Fruit fly (Drosophila melanogaster) whole organism, wandering third instar larva: ENCODE measurements around the gene CG6836.

ENCODE experiments used
- Abd-B ChIP-seq: fragments of >200 bp; optimal IDR thresholded peaks from 2 replicates; lab custom pipeline; 2017; ENCODE audit warnings: missing biosample characterization, missing genetic modification characterization
- CG32264 ChIP-seq: fragments of 200-800 bp; sonication (Bioruptor generic); optimal IDR thresholded peaks from 2 replicates; lab custom pipeline; 2016; ENCODE audit warnings: missing biosample characterization, missing genetic modification characterization
- CG9705 ChIP-seq: fragments of 200-800 bp; sonication (Bioruptor generic); optimal IDR thresholded peaks from 2 replicates; lab custom pipeline; 2018; ENCODE audit warnings: missing biosample characterization, mild to moderate bottlenecking, missing genetic modification characterization
- CrebA ChIP-seq: fragments of 200-800 bp; sonication (Bioruptor generic); optimal IDR thresholded peaks from 2 replicates; lab custom pipeline; 2016; ENCODE audit warnings: missing biosample characterization, mild to moderate bottlenecking, missing genetic modification characterization, borderline replicate concordance
- Dfd ChIP-seq: fragments of >200 bp; optimal IDR thresholded peaks from 2 replicates; lab custom pipeline; 2017; ENCODE audit warnings: missing biosample characterization, missing genetic modification characterization
- Dif ChIP-seq: fragments of 200-275, 200-300 bp; sonication (Bioruptor generic); optimal IDR thresholded peaks from 2 replicates; lab custom pipeline; 2018; ENCODE audit warnings: missing biosample characterization, missing genetic modification characterization; ENCODE audit not compliant: partially characterized antibody
- GATAd ChIP-seq: sonication (Bioruptor generic); optimal IDR thresholded peaks from 2 replicates; lab custom pipeline; 2016; ENCODE audit warnings: missing biosample characterization, missing genetic modification characterization
- Hnf4 ChIP-seq: fragments of 200-800 bp; sonication (Bioruptor generic); optimal IDR thresholded peaks from 2 replicates; lab custom pipeline; 2016; ENCODE audit warnings: missing biosample characterization, mild to moderate bottlenecking, missing genetic modification characterization
- Hr83 ChIP-seq: fragments of 200-300 bp; sonication (Bioruptor generic); optimal IDR thresholded peaks from 2 replicates; lab custom pipeline; 2016; ENCODE audit warnings: missing biosample characterization, mild to moderate bottlenecking, missing genetic modification characterization, moderate library complexity; ENCODE audit not compliant: poor library complexity, severe bottlenecking
- Jra ChIP-seq: sonication (Bioruptor generic); optimal IDR thresholded peaks from 2 replicates; lab custom pipeline; 2016; ENCODE audit warnings: missing biosample characterization, missing genetic modification characterization
- Mio ChIP-seq: sonication (Bioruptor generic); optimal IDR thresholded peaks from 2 replicates; lab custom pipeline; 2016; ENCODE audit warnings: missing biosample characterization, missing genetic modification characterization
- OdsH ChIP-seq: fragments of 200-800 bp; sonication (Bioruptor generic); optimal IDR thresholded peaks from 2 replicates; lab custom pipeline; 2016; ENCODE audit warnings: missing biosample characterization, mild to moderate bottlenecking, missing genetic modification characterization
- Rel ChIP-seq, 2 experiments: fragments of 200-800 bp; sonication (Bioruptor generic) in 1 of 2; optimal IDR thresholded peaks; 2 replicates in 1 of 2; 3 replicates in 1 of 2; lab custom pipeline; 2016 to 2019; ENCODE audit warnings: mild to moderate bottlenecking in 2 of 2, missing biosample characterization in 2 of 2, missing genetic modification characterization in 2 of 2, moderate library complexity in 1 of 2
- Sp1 ChIP-seq: fragments of 200-800 bp; sonication (Bioruptor generic); optimal IDR thresholded peaks from 3 replicates; lab custom pipeline; 2019; ENCODE audit warnings: missing biosample characterization, mild to moderate bottlenecking, missing genetic modification characterization, moderate library complexity
- Vsx2 ChIP-seq: fragments of 200-300, 225-300 bp; sonication (Bioruptor generic); optimal IDR thresholded peaks from 2 replicates; lab custom pipeline; 2018; ENCODE audit warnings: missing biosample characterization, missing genetic modification characterization; ENCODE audit not compliant: partially characterized antibody
- brk ChIP-seq: fragments of 200-800 bp; sonication (Bioruptor generic); optimal IDR thresholded peaks from 2 replicates; lab custom pipeline; 2016; ENCODE audit warnings: missing biosample characterization, mild to moderate bottlenecking, missing genetic modification characterization
- dl ChIP-seq, 2 experiments: fragments of 175-275, 200-275 bp in 1 of 2; fragments of 200-275 bp in 1 of 2; sonication (Bioruptor generic); optimal IDR thresholded peaks; lab custom pipeline; 2018; ENCODE audit warnings: mild to moderate bottlenecking in 2 of 2, missing biosample characterization in 2 of 2, missing genetic modification characterization in 2 of 2, moderate library complexity in 2 of 2; ENCODE audit not compliant: partially characterized antibody in 2 of 2, insufficient read depth in 1 of 2
- dmrt93B ChIP-seq: fragments of 200-800 bp; sonication (Bioruptor generic); optimal IDR thresholded peaks from 2 replicates; lab custom pipeline; 2018; ENCODE audit warnings: missing biosample characterization, mild to moderate bottlenecking, missing genetic modification characterization
- dsf ChIP-seq: sonication (Bioruptor generic); optimal IDR thresholded peaks from 2 replicates; lab custom pipeline; 2016; ENCODE audit warnings: missing biosample characterization, missing genetic modification characterization, borderline replicate concordance
- ey ChIP-seq: fragments of 200-800 bp; sonication (Bioruptor generic); optimal IDR thresholded peaks from 2 replicates; lab custom pipeline; 2016; ENCODE audit warnings: missing biosample characterization, missing genetic modification characterization
- foxo ChIP-seq, 2 experiments: fragments of 200-800 bp; sonication (Bioruptor generic); optimal IDR thresholded peaks; 2 replicates in 1 of 2; 3 replicates in 1 of 2; lab custom pipeline; 2016 to 2017; ENCODE audit warnings: missing biosample characterization in 2 of 2, missing genetic modification characterization in 2 of 2
- fru ChIP-seq: fragments of 200-800 bp; sonication (Bioruptor generic); optimal IDR thresholded peaks from 3 replicates; lab custom pipeline; 2016; ENCODE audit warnings: missing biosample characterization, mild to moderate bottlenecking, missing genetic modification characterization
- jim ChIP-seq: fragments of 175-275, 200-325 bp; sonication (Bioruptor generic); optimal IDR thresholded peaks from 2 replicates; lab custom pipeline; 2016; ENCODE audit warnings: missing biosample characterization, mild to moderate bottlenecking, missing genetic modification characterization
- lola ChIP-seq: fragments of >200 bp; optimal IDR thresholded peaks from 2 replicates; lab custom pipeline; 2017; ENCODE audit warnings: missing biosample characterization, missing genetic modification characterization
- pan ChIP-seq: fragments of >200 bp; optimal IDR thresholded peaks from 2 replicates; lab custom pipeline; 2017
- psq ChIP-seq: fragments of 200-800 bp; sonication (Bioruptor generic); optimal IDR thresholded peaks from 3 replicates; lab custom pipeline; 2017; ENCODE audit warnings: missing biosample characterization, mild to moderate bottlenecking, missing genetic modification characterization, moderate library complexity
- rgr ChIP-seq: fragments of 200-800 bp; sonication (Bioruptor generic); optimal IDR thresholded peaks from 3 replicates; lab custom pipeline; 2016; ENCODE audit warnings: missing biosample characterization, mild to moderate bottlenecking, missing genetic modification characterization
- sage ChIP-seq: fragments of 200-800 bp; sonication (Bioruptor generic); optimal IDR thresholded peaks from 2 replicates; lab custom pipeline; 2016; ENCODE audit warnings: missing biosample characterization, mild to moderate bottlenecking, missing genetic modification characterization
- sv ChIP-seq: fragments of 200-800 bp; sonication (Bioruptor generic); optimal IDR thresholded peaks from 3 replicates; lab custom pipeline; 2016; ENCODE audit warnings: missing biosample characterization, missing genetic modification characterization
- tai ChIP-seq: sonication (Bioruptor generic); optimal IDR thresholded peaks from 2 replicates; lab custom pipeline; 2016; ENCODE audit warnings: missing biosample characterization, missing genetic modification characterization
- usp ChIP-seq: fragments of >200 bp; optimal IDR thresholded peaks from 2 replicates; lab custom pipeline; 2017; ENCODE audit warnings: missing biosample characterization, missing genetic modification characterization
- woc ChIP-seq: sonication (Bioruptor generic); optimal IDR thresholded peaks from 2 replicates; lab custom pipeline; 2016; ENCODE audit warnings: missing biosample characterization, mild to moderate bottlenecking, missing genetic modification characterization

Gene CG6836

dm6 chr3L:18916466-18916865 lies 34.0 kb upstream of the CG6836 start:
- TF ChIP-seq ey (GFP tag; lab: Kevin White, UChicago) (no peak), Mio (GFP tag; lab: Kevin White, UChicago) (no peak), Hr83 (GFP tag; lab: Kevin White, UChicago) (no peak), OdsH (GFP tag; lab: Kevin White, UChicago) (no peak), CG32264 (GFP tag; lab: Kevin White, UChicago) (no peak), CrebA (no peak), Dfd (GFP tag; lab: Kevin White, UChicago) (no peak), foxo (GFP tag; optimal IDR thresholded peaks at IDR 0.05; lab: Kevin White, UChicago) (no peak), Rel (GFP tag; optimal IDR thresholded peaks at IDR 0.05; lab: Kevin White, UChicago) (no peak), Rel (tag; optimal IDR thresholded peaks at IDR 0.05; lab: Kevin White, UChicago) (no peak), lola (GFP tag; lab: Kevin White, UChicago) (no peak), rgr (GFP tag; lab: Kevin White, UChicago) (no peak), Abd-B (GFP tag; lab: Kevin White, UChicago) (no peak), psq (no peak)

dm6 chr3L:18917281-18917680 lies 33.1 kb upstream of the CG6836 start, which contains the start of gene CG6839:
CG6839 (plus strand) TSS chr3L:18917581.
- no peak for TF ChIP-seq sage (GFP tag; lab: Kevin White, UChicago)
- TF ChIP-seq dl (GFP tag; optimal IDR thresholded peaks at IDR 0.05; lab: Kevin White, UChicago; ENCODE audit: insufficient read depth in 1 of 2, partially characterized antibody in 2 of 2): no peak
- TF ChIP-seq Sp1 (GFP tag; lab: Kevin White, UChicago): no peak
- no peak for TF ChIP-seq jim
- TF ChIP-seq psq: no peak
- no peak for TF ChIP-seq foxo (GFP tag; optimal IDR thresholded peaks at IDR 0.05; lab: Kevin White, UChicago)
- TF ChIP-seq rgr (GFP tag; lab: Kevin White, UChicago): no peak
- TF ChIP-seq pan: no peak
- no peak for TF ChIP-seq Jra (GFP tag; lab: Kevin White, UChicago)

- TF ChIP-seq woc (GFP tag; lab: Kevin White, UChicago) (no peak), dsf (GFP tag; lab: Kevin White, UChicago) (no peak), sv (GFP tag; lab: Kevin White, UChicago) (no peak), Sp1 (GFP tag; lab: Kevin White, UChicago) (no peak), lola (GFP tag; lab: Kevin White, UChicago) (no peak)
- TF ChIP-seq, all 38 proteins: peak for 0
Observed at dm6 chr3L:18920219-18920618, 30.2 kb upstream of the CG6836 start, which contains the start of gene CG18223. CG18223 (minus strand) TSS chr3L:18920319.

dm6 chr3L:18922086-18922485 lies 28.3 kb upstream of the CG6836 start, which contains the start of gene CG3819:
CG3819 (minus strand) TSS chr3L:18922108.
- TF ChIP-seq woc (GFP tag; lab: Kevin White, UChicago): no peak
- no peak for TF ChIP-seq dmrt93B (GFP tag; lab: Kevin White, UChicago)
- TF ChIP-seq Mio (GFP tag; lab: Kevin White, UChicago): no peak
- TF ChIP-seq CrebA: no peak
- TF ChIP-seq Sp1 (GFP tag; lab: Kevin White, UChicago): no peak
- no peak for TF ChIP-seq pan
- no peak for TF ChIP-seq sage (GFP tag; lab: Kevin White, UChicago)
- no peak for TF ChIP-seq CG9705 (GFP tag; lab: Kevin White, UChicago)
- TF ChIP-seq Dif: no peak
- no peak for TF ChIP-seq jim
- TF ChIP-seq fru (GFP tag; lab: Kevin White, UChicago): no peak
- no peak for TF ChIP-seq brk (GFP tag; lab: Kevin White, UChicago)
- no peak for TF ChIP-seq usp

dm6 chr3L:18924790-18925189 lies 25.6 kb upstream of the CG6836 start, which contains the start of gene CG43049:
CG43049 (plus strand) TSS chr3L:18925090.
- no peak for TF ChIP-seq tai (GFP tag; lab: Kevin White, UChicago)
- TF ChIP-seq Vsx2 (GFP tag; lab: Kevin White, UChicago): no peak
- no peak for TF ChIP-seq Mio (GFP tag; lab: Kevin White, UChicago)
- TF ChIP-seq ey (GFP tag; lab: Kevin White, UChicago): no peak
- no peak for TF ChIP-seq GATAd
- no peak for TF ChIP-seq Hnf4 (GFP tag; lab: Kevin White, UChicago)
- TF ChIP-seq jim: no peak
- TF ChIP-seq lola (GFP tag; lab: Kevin White, UChicago): no peak
- TF ChIP-seq Dfd (GFP tag; lab: Kevin White, UChicago): no peak
- TF ChIP-seq Abd-B (GFP tag; lab: Kevin White, UChicago): no peak
